Fruit fly (Drosophila melanogaster) whole organism, embryonic: Measurements from ENCODE around the gene Rai1.

ENCODE experiments used
- ATbp ChIP-seq: fragments of 200-800 bp; sonication (Bioruptor generic); optimal IDR thresholded peaks from 2 replicates; lab custom pipeline; 2017; ENCODE audit warnings: missing biosample characterization, mild to moderate bottlenecking, missing genetic modification characterization, missing genetic modification reagents
- Atf-2 ChIP-seq: fragments of 200-800 bp; sonication (Bioruptor generic); optimal IDR thresholded peaks from 2 replicates; lab custom pipeline; 2016; ENCODE audit warnings: missing biosample characterization, missing genetic modification characterization
- Awh ChIP-seq: fragments of 200-800 bp; sonication (Bioruptor generic); IDR thresholded peaks from 2 replicates; pipeline ENCODE4, ENCODE4 v1.3.6; 2022; ENCODE audit warnings: missing biosample characterization, missing genetic modification characterization
- CG11560 ChIP-seq: fragments of 200-800 bp; sonication (Bioruptor generic); IDR thresholded peaks from 3 replicates; pipeline ENCODE4 v1.3.6; 2022; ENCODE audit warnings: missing biosample characterization, missing genetic modification characterization
- CG12219 ChIP-seq: fragments of 200-800 bp; sonication (Bioruptor generic); optimal IDR thresholded peaks from 3 replicates; lab custom pipeline; 2018; ENCODE audit warnings: missing biosample characterization, mild to moderate bottlenecking, missing genetic modification characterization
- CG13287 ChIP-seq: fragments of 200-800 bp; sonication (Bioruptor generic); IDR thresholded peaks from 2 replicates; pipeline ENCODE4 v1.3.6; 2022; ENCODE audit warnings: missing biosample characterization, missing genetic modification characterization; ENCODE audit not compliant: partially characterized antibody
- CG15514 ChIP-seq: fragments of 200-800 bp; sonication (Bioruptor generic); optimal IDR thresholded peaks from 3 replicates; lab custom pipeline; 2017; ENCODE audit warnings: missing biosample characterization, missing genetic modification characterization, mild to moderate bottlenecking, moderate library complexity, missing genetic modification reagents
- CG15696 ChIP-seq: fragments of 200-800 bp; sonication (Bioruptor generic); optimal IDR thresholded peaks from 2 replicates; lab custom pipeline; 2019; ENCODE audit warnings: missing biosample characterization, mild to moderate bottlenecking, missing genetic modification characterization, moderate library complexity
- CG2678 ChIP-seq: fragments of 200-800 bp; sonication (Bioruptor generic); optimal IDR thresholded peaks from 3 replicates; lab custom pipeline; 2019; ENCODE audit warnings: missing biosample characterization, mild to moderate bottlenecking, missing genetic modification characterization, moderate library complexity
- CG2889 ChIP-seq: fragments of 200-800 bp; sonication (Bioruptor generic); IDR thresholded peaks from 3 replicates; pipeline ENCODE4 v1.3.6; 2022; ENCODE audit warnings: missing biosample characterization, missing genetic modification characterization
- CG3065 ChIP-seq: fragments of 200-800 bp; sonication (Bioruptor generic); optimal IDR thresholded peaks from 2 replicates; lab custom pipeline; 2016; ENCODE audit warnings: missing biosample characterization, missing genetic modification characterization
- CG31365 ChIP-seq: fragments of 200-800 bp; sonication (Bioruptor generic); optimal IDR thresholded peaks from 2 replicates; lab custom pipeline; 2018; ENCODE audit warnings: missing biosample characterization, mild to moderate bottlenecking, missing genetic modification characterization
- CG3726 ChIP-seq: fragments of 200-800 bp; sonication (Bioruptor generic); IDR thresholded peaks from 3 replicates; pipeline ENCODE4, ENCODE4 v1.3.6; 2022; ENCODE audit warnings: missing biosample characterization, missing genetic modification characterization
- CG4282 ChIP-seq: fragments of 200-800 bp; sonication (Bioruptor generic); optimal IDR thresholded peaks from 2 replicates; lab custom pipeline; 2016; ENCODE audit warnings: missing biosample characterization, missing genetic modification characterization
- CG4707 ChIP-seq: fragments of 200-800 bp; sonication (Bioruptor generic); optimal IDR thresholded peaks from 2 replicates; lab custom pipeline; 2018; ENCODE audit warnings: missing biosample characterization, mild to moderate bottlenecking, missing genetic modification characterization, moderate library complexity
- CG6683 ChIP-seq: fragments of 200-800 bp; sonication (Bioruptor generic); optimal IDR thresholded peaks from 2 replicates; lab custom pipeline; 2017; ENCODE audit warnings: missing biosample characterization, mild to moderate bottlenecking, missing genetic modification characterization, missing genetic modification reagents
- CG7839 ChIP-seq: fragments of 200-800 bp; sonication (Bioruptor generic); optimal IDR thresholded peaks from 3 replicates; lab custom pipeline; 2018; ENCODE audit warnings: missing biosample characterization, mild to moderate bottlenecking, missing genetic modification characterization, moderate library complexity
- CG8944 ChIP-seq: fragments of 200-800 bp; sonication (Bioruptor generic); optimal IDR thresholded peaks from 3 replicates; lab custom pipeline; 2016; ENCODE audit warnings: missing biosample characterization, missing genetic modification characterization
- CG9609 ChIP-seq: fragments of 200-800 bp; sonication (Bioruptor generic); optimal IDR thresholded peaks from 3 replicates; lab custom pipeline; 2016; ENCODE audit warnings: missing biosample characterization, missing genetic modification characterization
- CG9876 ChIP-seq: fragments of 200-800 bp; sonication (Bioruptor generic); optimal IDR thresholded peaks from 2 replicates; lab custom pipeline; 2016; ENCODE audit warnings: missing biosample characterization, missing genetic modification characterization
- Dad ChIP-seq: fragments of 200-800 bp; sonication (Bioruptor generic); optimal IDR thresholded peaks from 3 replicates; lab custom pipeline; 2016; ENCODE audit warnings: missing biosample characterization, missing genetic modification characterization
- Dbx ChIP-seq: fragments of 200-800 bp; sonication (Bioruptor generic); IDR thresholded peaks from 3 replicates; pipeline ENCODE4 v1.3.6; 2022; ENCODE audit warnings: missing biosample characterization, missing genetic modification characterization
- Ets65A ChIP-seq: fragments of 200-800 bp; sonication (Bioruptor generic); peaks from one replicate; lab custom pipeline; 2016; ENCODE audit warnings: missing biosample characterization, missing genetic modification characterization
- Hand ChIP-seq: fragments of 200-800 bp; sonication (Bioruptor generic); optimal IDR thresholded peaks from 2 replicates; lab custom pipeline; 2017; ENCODE audit warnings: mild to moderate bottlenecking, missing biosample characterization, missing genetic modification reagents, missing genetic modification characterization
- Max ChIP-seq: fragments of 200-800 bp; sonication (Bioruptor generic); optimal IDR thresholded peaks from 2 replicates; lab custom pipeline; 2016; ENCODE audit warnings: missing biosample characterization, mild to moderate bottlenecking, missing genetic modification characterization
- Mes4 ChIP-seq: fragments of 200-800 bp; sonication (Bioruptor generic); optimal IDR thresholded peaks from 2 replicates; lab custom pipeline; 2016; ENCODE audit warnings: missing biosample characterization, missing genetic modification characterization
- NC2β ChIP-seq: fragments of 200-800 bp; sonication (Bioruptor generic); optimal IDR thresholded peaks from 2 replicates; lab custom pipeline; 2016; ENCODE audit warnings: missing biosample characterization, missing genetic modification characterization
- NK7.1 ChIP-seq: fragments of 200-800 bp; sonication (Bioruptor generic); optimal IDR thresholded peaks from 3 replicates; lab custom pipeline; 2016; ENCODE audit warnings: missing biosample characterization, missing genetic modification characterization
- Usf ChIP-seq: fragments of 200-800 bp; sonication (Bioruptor generic); optimal IDR thresholded peaks from 2 replicates; lab custom pipeline; 2017; ENCODE audit warnings: missing genotype, missing biosample characterization, missing genetic modification characterization
- YL-1 ChIP-seq: fragments of 200-800 bp; sonication (Bioruptor generic); optimal IDR thresholded peaks from 3 replicates; lab custom pipeline; 2017; ENCODE audit warnings: missing biosample characterization, mild to moderate bottlenecking, missing genetic modification characterization
- aop ChIP-seq: fragments of 200-800 bp; sonication (Bioruptor generic); IDR thresholded peaks from 2 replicates; pipeline ENCODE4 v1.3.6; 2022; ENCODE audit warnings: missing biosample characterization, missing genetic modification characterization
- crp ChIP-seq, 2 experiments: fragments of 200-800 bp; sonication (Bioruptor generic); optimal IDR thresholded peaks; 2 replicates in 1 of 2; 3 replicates in 1 of 2; lab custom pipeline; 2017; ENCODE audit warnings: missing biosample characterization in 2 of 2, missing genetic modification characterization in 2 of 2, mild to moderate bottlenecking in 1 of 2, moderate library complexity in 1 of 2
- cwo ChIP-seq: fragments of 200-800 bp; sonication (Bioruptor generic); optimal IDR thresholded peaks from 3 replicates; lab custom pipeline; 2017; ENCODE audit warnings: missing biosample characterization, missing genetic modification characterization, mild to moderate bottlenecking, moderate library complexity, missing genetic modification reagents
- da ChIP-seq: fragments of 200-800 bp; sonication (Bioruptor generic); optimal IDR thresholded peaks from 2 replicates; lab custom pipeline; 2016; ENCODE audit warnings: missing biosample characterization, missing genetic modification characterization
- dan ChIP-seq: fragments of 200-800 bp; sonication (Bioruptor generic); IDR thresholded peaks from 2 replicates; pipeline ENCODE4 v1.3.6; 2022; ENCODE audit warnings: missing biosample characterization, missing genetic modification characterization
- fd102C ChIP-seq: fragments of 200-800 bp; sonication (Bioruptor generic); optimal IDR thresholded peaks from 2 replicates; lab custom pipeline; 2018; ENCODE audit warnings: missing biosample characterization, mild to moderate bottlenecking, missing genetic modification characterization, moderate library complexity
- gsb-n ChIP-seq: fragments of 200-800 bp; sonication (Bioruptor generic); optimal IDR thresholded peaks from 3 replicates; lab custom pipeline; 2018; ENCODE audit warnings: missing biosample characterization, mild to moderate bottlenecking, missing genetic modification characterization
- h ChIP-seq: fragments of >200 bp; optimal IDR thresholded peaks from 2 replicates; lab custom pipeline; 2017
- hbn ChIP-seq: fragments of 200-800 bp; sonication (Bioruptor generic); IDR thresholded peaks from 2 replicates; pipeline ENCODE4 v1.3.6; 2022; ENCODE audit warnings: missing biosample characterization, missing genetic modification characterization; ENCODE audit not compliant: partially characterized antibody
- her ChIP-seq: fragments of 200-800 bp; sonication (Bioruptor generic); optimal IDR thresholded peaks from 2 replicates; lab custom pipeline; 2016; ENCODE audit warnings: missing biosample characterization, missing genetic modification characterization
- jumu ChIP-seq: fragments of 200-800 bp; sonication (Bioruptor generic); optimal IDR thresholded peaks from 3 replicates; lab custom pipeline; 2016; ENCODE audit warnings: missing biosample characterization, missing genetic modification characterization
- kay ChIP-seq: fragments of 200-800 bp; sonication (Bioruptor generic); optimal IDR thresholded peaks from 2 replicates; lab custom pipeline; 2016; ENCODE audit warnings: missing biosample characterization, missing genetic modification characterization
- mld ChIP-seq: fragments of 200-800 bp; sonication (Bioruptor generic); IDR thresholded peaks from 3 replicates; pipeline ENCODE4 v1.3.6; 2022; ENCODE audit warnings: missing biosample characterization, missing genetic modification characterization; ENCODE audit not compliant: partially characterized antibody
- nau ChIP-seq: fragments of 200-800 bp; sonication (Bioruptor generic); optimal IDR thresholded peaks from 3 replicates; lab custom pipeline; 2017; ENCODE audit warnings: missing biosample characterization, mild to moderate bottlenecking, missing genetic modification characterization, missing genetic modification reagents
- pan ChIP-seq, 4 experiments: fragments of >200 bp in 3 of 4; fragments of 200-800 bp in 1 of 4; sonication (Bioruptor generic) in 1 of 4; optimal IDR thresholded peaks in 3 of 4; IDR thresholded peaks in 1 of 4; 2 replicates each; pipeline versions ENCODE4 v1.3.6 to Lab custom; 2017 to 2022; ENCODE audit warnings: missing biosample characterization in 2 of 4, missing genetic modification characterization in 2 of 4, mixed read lengths in 1 of 4
- pnt ChIP-seq: fragments of 200-800 bp; sonication (Bioruptor generic); optimal IDR thresholded peaks from 3 replicates; lab custom pipeline; 2016; ENCODE audit warnings: missing biosample characterization, missing genetic modification characterization
- repo ChIP-seq: fragments of 200-800 bp; sonication (Bioruptor generic); optimal IDR thresholded peaks from 2 replicates; lab custom pipeline; 2016; ENCODE audit warnings: missing biosample characterization, missing genetic modification characterization
- ro ChIP-seq: fragments of 200-800 bp; sonication (Bioruptor generic); IDR thresholded peaks from 2 replicates; pipeline ENCODE4 v1.3.6; 2022; ENCODE audit warnings: missing biosample characterization, missing genetic modification characterization
- unpg ChIP-seq: fragments of 200-800 bp; sonication (Bioruptor generic); optimal IDR thresholded peaks from 3 replicates; lab custom pipeline; 2018; ENCODE audit warnings: missing biosample characterization, mild to moderate bottlenecking, missing genetic modification characterization, moderate library complexity
- z ChIP-seq: fragments of 200-800 bp; sonication (Bioruptor generic); IDR thresholded peaks from 3 replicates; pipeline ENCODE4 v1.3.6; 2022; ENCODE audit warnings: missing biosample characterization, missing genetic modification characterization

Rai1 gene

DNA sequence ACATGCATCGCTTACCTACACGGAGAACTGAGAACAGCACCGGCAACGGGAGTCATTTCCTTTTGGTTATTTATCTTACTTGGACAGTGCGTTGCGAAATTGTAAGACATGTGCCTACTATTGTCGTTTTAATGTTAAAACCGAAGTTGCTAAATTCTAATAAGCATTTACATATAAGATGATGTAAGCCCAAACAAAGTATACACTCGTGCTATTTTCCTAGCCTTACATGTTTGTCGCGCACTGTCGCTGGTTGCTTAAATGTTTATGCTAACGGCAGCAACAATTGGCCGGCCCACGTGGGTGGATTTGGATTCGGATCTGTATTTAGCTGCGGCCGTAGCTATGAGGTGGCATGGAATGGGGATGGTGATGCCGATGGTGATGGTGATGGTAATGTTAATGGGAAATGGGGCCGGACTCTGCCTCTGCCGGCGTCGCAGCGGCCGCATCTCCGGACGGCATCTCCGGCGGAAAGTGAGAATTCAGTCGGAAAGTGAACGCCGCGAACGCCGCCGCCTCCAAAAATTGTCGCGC, 8.1 kb upstream of the Rai1 start, which contains the start of gene CG4829 (continued):
- TF ChIP-seq CG15696 (tag; lab: Kevin White, UChicago) (peak; percentile 73), h (no peak), jumu (peak; percentile 84), mld (no peak), CG4282 (peak; percentile 71), Dbx (GFP tag; lab: Robert Waterston, UW) (peak; percentile 82), kay (GFP tag; lab: Kevin White, UChicago) (peak; percentile 74), NK7.1 (GFP tag; lab: Kevin White, UChicago) (peak; percentile 83), pnt (GFP tag; lab: Kevin White, UChicago) (peak; percentile 79), CG3726 (peak; percentile 74; the same call in 1 of the 3 replicates), Awh (GFP tag; lab: Robert Waterston, UW) (peak; percentile 83), CG8944 (GFP tag; lab: Kevin White, UChicago) (peak; percentile 79), ATbp (peak; percentile 90), Mes4 (GFP tag; lab: Kevin White, UChicago) (peak; percentile 84), CG31365 (tag; lab: Kevin White, UChicago) (peak; percentile 82), her (GFP tag; lab: Kevin White, UChicago) (peak; percentile 86), NC2β (GFP tag; lab: Kevin White, UChicago) (peak; percentile 66), Hand (GFP tag; lab: Kevin White, UChicago) (peak; percentile 67), hbn (no peak), z (0 out of 3 replicates have a peak, but pooled peaks have one; percentile 30), CG4707 (GFP tag; lab: Kevin White, UChicago) (peak; percentile 74), gsb-n (peak; percentile 79), CG2678 (peak; percentile 94), CG13287 (no peak), unpg (GFP tag; lab: Kevin White, UChicago) (peak; percentile 92), cwo (peak; percentile 77), repo (peak; percentile 81), ro (GFP tag; lab: Robert Waterston, UW) (peak; percentile 73), Atf-2 (GFP tag; lab: Kevin White, UChicago) (peak; percentile 77), Dad (GFP tag; lab: Kevin White, UChicago) (peak; percentile 79), CG15514 (GFP tag; lab: Kevin White, UChicago) (peak; percentile 77), CG2889 (GFP tag; lab: Robert Waterston, UW) (peak; percentile 76; the same call in 2 of the 3 replicates), CG6683 (GFP tag; lab: Kevin White, UChicago) (peak; percentile 64), crp (GFP tag; optimal IDR thresholded peaks at IDR 0.05; lab: Kevin White, UChicago) (peak in 1 of 2 experiments; percentile 38), CG11560 (tag; lab: Robert Waterston, UW) (peak; percentile 69), fd102C (GFP tag; lab: Kevin White, UChicago) (no peak), CG9609 (GFP tag; lab: Kevin White, UChicago) (peak; percentile 81), aop (GFP tag; lab: Robert Waterston, UW) (no peak), da (GFP tag; lab: Kevin White, UChicago) (peak; percentile 40), CG7839 (tag; lab: Kevin White, UChicago) (peak; percentile 92), Max (GFP tag; lab: Kevin White, UChicago) (peak; percentile 79), nau (GFP tag; lab: Kevin White, UChicago) (peak; percentile 79), CG9876 (GFP tag; lab: Kevin White, UChicago) (peak; percentile 31), CG12219 (peak; percentile 92), Ets65A (peak; percentile 97), YL-1 (no peak), dan (GFP tag; lab: Robert Waterston, UW) (no peak), CG3065 (GFP tag; lab: Kevin White, UChicago) (peak; percentile 29), pan (optimal IDR thresholded peaks at IDR 0.05; lab: Kevin White, UChicago) (no peak), pan (GFP tag; optimal IDR thresholded peaks at IDR 0.05 in 1 of 2, IDR thresholded peaks at IDR 0.05 in 1 of 2) (peak in 1 of 2 experiments; percentile 88), Usf (peak; percentile 43)
